Worm (Caenorhabditis elegans) whole organism, early embryonic: Measurements from ENCODE around the gene flp-24.

Experiments
- ama-1 ChIP-seq: fragments of 150-350 bp; optimal IDR thresholded peaks from 2 replicates; lab custom pipeline; 2014
- hmbx-1 ChIP-seq: sonication (generic microtip); optimal IDR thresholded peaks from 2 replicates; lab custom pipeline; 2016; ENCODE audit warnings: mild to moderate bottlenecking, missing genetic modification characterization, missing compliant biosample characterization
- sea-1 ChIP-seq: fragments of 200-800 bp; sonication (Bioruptor generic); conservative IDR thresholded peaks from 2 replicates; pipeline ENCODE4 v1.3.6; 2022; ENCODE audit warnings: missing genetic modification characterization, missing compliant biosample characterization
- tbx-37 ChIP-seq: fragments of 200-800 bp; sonication (Bioruptor generic); conservative IDR thresholded peaks from 2 replicates; pipeline ENCODE4 v1.3.6; 2022; ENCODE audit warnings: missing genetic modification reagents, missing genetic modification characterization, missing compliant biosample characterization

DNA sequence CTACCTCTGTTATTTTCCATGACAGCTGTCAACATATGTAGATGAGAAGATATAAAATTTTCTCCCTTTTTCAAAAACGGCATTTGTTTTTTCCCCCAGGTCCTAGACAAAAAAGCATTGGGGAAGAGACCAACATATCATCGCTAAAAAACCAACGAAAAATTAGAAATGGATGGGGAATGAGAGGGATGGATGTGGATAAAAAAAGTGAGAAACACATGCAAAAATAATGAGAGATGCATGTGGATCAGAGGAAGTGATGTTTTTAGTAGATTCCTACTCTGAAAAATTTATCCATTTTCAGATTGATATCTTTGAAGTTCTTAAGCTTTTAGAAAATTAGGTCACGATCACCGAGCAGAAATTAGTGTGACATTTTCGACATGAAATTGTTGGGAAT is 37.6 kb downstream of the flp-24 start:
- TF ChIP-seq sea-1, result no peak
- TF ChIP-seq hmbx-1 (tag; lab: Kevin White, UChicago), result no peak
- TF ChIP-seq ama-1 (lab: Kevin White, UChicago), result no peak
- no peak for TF ChIP-seq tbx-37
